Worm (Caenorhabditis elegans) whole organism, midembryonic: Measurements from ENCODE around the gene msp-65.
"Not testable (repeated sequence)": the region's sequence is repeated elsewhere in the genome, so short reads cannot be mapped to it uniquely, and the experiment has no call there.

ENCODE experiments used
- T22C8.4 ChIP-seq: fragments of 200-800 bp; sonication (Bioruptor generic); IDR thresholded peaks from 2 replicates; pipeline ENCODE4 v1.3.6; 2022; ENCODE audit warnings: missing genetic modification characterization, missing compliant biosample characterization
- flt-1 ChIP-seq: fragments of 200-800 bp; sonication (Bioruptor generic); IDR thresholded peaks from 2 replicates; pipeline ENCODE4 v1.3.6; 2022; ENCODE audit warnings: missing genetic modification characterization, missing compliant biosample characterization
- klf-2 ChIP-seq: fragments of 200-800 bp; sonication (Bioruptor generic); conservative IDR thresholded peaks from 2 replicates; pipeline ENCODE4 v1.3.6; 2022; ENCODE audit warnings: missing genetic modification reagents, missing genetic modification characterization, missing compliant biosample characterization
- ref-1 ChIP-seq: fragments of 200-800 bp; sonication (Bioruptor generic); conservative IDR thresholded peaks from 2 replicates; pipeline ENCODE4 v1.3.6; 2022; ENCODE audit warnings: missing genetic modification reagents, missing genetic modification characterization, missing compliant biosample characterization
- tab-1 ChIP-seq: fragments of 200-800 bp; sonication (Bioruptor generic); IDR thresholded peaks from 2 replicates; pipeline ENCODE4 v1.3.6; 2022; ENCODE audit warnings: missing genetic modification characterization, missing compliant biosample characterization

DNA sequence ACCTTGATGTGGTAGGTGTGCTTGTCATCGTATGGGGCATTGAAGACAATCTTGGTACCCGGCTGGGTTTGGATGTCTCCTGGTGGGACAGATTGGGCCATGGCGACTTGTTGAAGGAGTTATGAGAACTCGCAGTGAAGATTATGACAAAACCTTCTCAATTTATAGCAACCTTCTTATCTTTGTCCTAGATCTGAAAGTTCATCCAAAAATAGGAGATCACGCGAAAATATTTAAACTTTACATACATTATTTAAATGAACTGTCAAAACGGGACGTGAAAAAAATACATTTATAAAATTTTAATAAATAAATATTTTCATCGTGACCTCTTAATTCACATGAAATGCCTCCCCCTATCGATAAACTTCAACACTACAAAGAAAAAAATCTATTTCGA is 3.3 kb upstream of the msp-65 start, which contains the start of the genes msp-59 and ZK354.2:
- TF ChIP-seq flt-1, tab-1, T22C8.4, klf-2, ref-1 (GFP tag; lab: Robert Waterston, UW): not testable (repeated sequence)
